Fruit fly (Drosophila melanogaster) whole organism: ENCODE data around the gene Hez.

ENCODE experiments used
- CG8478 ChIP-seq: fragments of >200 bp; optimal IDR thresholded peaks from 2 replicates; lab custom pipeline; 2018; ENCODE audit warnings: inconsistent platforms
- Dll ChIP-seq: fragments of >200 bp; optimal IDR thresholded peaks from 2 replicates; lab custom pipeline; 2017
- EcR ChIP-seq, 2 experiments: fragments of >200 bp; optimal IDR thresholded peaks; 2 replicates each; lab custom pipeline; 2017; ENCODE audit warnings: missing biosample characterization in 2 of 2, missing genetic modification characterization in 2 of 2, missing genetic modification reagents in 2 of 2
- pan ChIP-seq: fragments of >200 bp; optimal IDR thresholded peaks from 2 replicates; lab custom pipeline; 2017
- psq ChIP-seq: fragments of >200 bp; optimal IDR thresholded peaks from 2 replicates; lab custom pipeline; 2017
- usp ChIP-seq: fragments of >200 bp; optimal IDR thresholded peaks from 2 replicates; lab custom pipeline; 2017; ENCODE audit warnings: missing biosample characterization, missing genetic modification characterization, mixed read lengths

dm6 chr3L:9878685-9879084 is 15.9 kb downstream of the Hez start, which contains the start of gene CG34382:
- TF ChIP-seq psq (lab: Kevin White, UChicago) (no peak), EcR (GFP tag; optimal IDR thresholded peaks at IDR 0.05; lab: Kevin White, UChicago) (no peak), pan (lab: Kevin White, UChicago) (no peak), CG8478 (lab: Kevin White, UChicago) (no peak), Dll (no peak), usp (GFP tag; lab: Kevin White, UChicago) (no peak)
